Worm (Caenorhabditis elegans): ENCODE results near the gene R07E5.4.

R07E5.4 gene

ce11 chrIII:4380835-4381234 is 13.8 kb upstream of the R07E5.4 start (continued):
- peak in 1 of 3 experiments; percentile 43 for TF ChIP-seq ceh-82 (tag; optimal IDR thresholded peaks at IDR 0.05)
- TF ChIP-seq nhr-28 (tag; optimal IDR thresholded peaks at IDR 0.05), result no peak
- TF ChIP-seq lir-3 (tag; optimal IDR thresholded peaks at IDR 0.05; ENCODE audit: poor library complexity), result no peak
- TF ChIP-seq mab-9 (GFP tag; IDR thresholded peaks at IDR 0.05), result no peak
- TF ChIP-seq aly-2 (tag; optimal IDR thresholded peaks at IDR 0.05), result no peak
- TF ChIP-seq fos-1 (tag; optimal IDR thresholded peaks at IDR 0.05), result no peak
- TF ChIP-seq nhr-12 (tag; optimal IDR thresholded peaks at IDR 0.05), result no peak
- TF ChIP-seq skn-1 (tag; optimal IDR thresholded peaks at IDR 0.05), result no peak
- no peak for TF ChIP-seq nhr-77 (tag; optimal IDR thresholded peaks at IDR 0.05)
- no peak for TF ChIP-seq mef-2 (tag; optimal IDR thresholded peaks at IDR 0.05)

- no peak for TF ChIP-seq mef-2 (tag; optimal IDR thresholded peaks at IDR 0.05)
- no peak for TF ChIP-seq mep-1 (tag; optimal IDR thresholded peaks at IDR 0.05)
- no peak for TF ChIP-seq aha-1 (tag; optimal IDR thresholded peaks at IDR 0.05)
- TF ChIP-seq elt-2 (tag; optimal IDR thresholded peaks at IDR 0.05), result no peak
- TF ChIP-seq hlh-4 (tag; optimal IDR thresholded peaks at IDR 0.05), result no peak
- no peak for TF ChIP-seq egl-27 (tag; optimal IDR thresholded peaks at IDR 0.05)
- no peak for TF ChIP-seq ces-1 (GFP tag; optimal IDR thresholded peaks at IDR 0.05)
These were observed 13.3 kb upstream of the R07E5.4 start, which contains the start of gene pals-27 for ce11 chrIII:4381343-4381742. TSS of gene pals-27 (plus strand) at chrIII:4381643.

ce11 chrIII:4382118-4382517 is 12.5 kb upstream of the R07E5.4 start:
- no peak for TF ChIP-seq lsy-2 (tag; optimal IDR thresholded peaks at IDR 0.05)
- no peak for TF ChIP-seq efl-1 (optimal IDR thresholded peaks at IDR 0.05)
- peak in 1 of 2 experiments; percentile 36 for TF ChIP-seq efl-1 (GFP tag; optimal IDR thresholded peaks at IDR 0.05 in 1 of 2)

ce11 chrIII:4384487-4384886 is 10.1 kb upstream of the R07E5.4 start, which contains the start of gene pals-28:
TSS of gene pals-28 (plus strand) at chrIII:4384787.
- TF ChIP-seq irx-1 (tag; optimal IDR thresholded peaks at IDR 0.05), result no peak
- TF ChIP-seq egl-27 (tag; optimal IDR thresholded peaks at IDR 0.05), result no peak
- no peak for TF ChIP-seq ets-5 (GFP tag; IDR thresholded peaks at IDR 0.05)
- TF ChIP-seq vab-15 (tag; optimal IDR thresholded peaks at IDR 0.05), result no peak
- TF ChIP-seq pqm-1 (tag; optimal IDR thresholded peaks at IDR 0.05), result no peak
- no peak for TF ChIP-seq ceh-63 (GFP tag; optimal IDR thresholded peaks at IDR 0.05)
- no peak for TF ChIP-seq fkh-10 (GFP tag; optimal IDR thresholded peaks at IDR 0.05)
- TF ChIP-seq tbx-2 (tag; optimal IDR thresholded peaks at IDR 0.05), result no peak
- TF ChIP-seq lin-14 (GFP tag; optimal IDR thresholded peaks at IDR 0.05), result no peak
- no peak for TF ChIP-seq mab-9 (GFP tag; IDR thresholded peaks at IDR 0.05)
- TF ChIP-seq ztf-11 (tag; optimal IDR thresholded peaks at IDR 0.05), result no peak
- TF ChIP-seq jun-1 (tag; optimal IDR thresholded peaks at IDR 0.05), result no peak
- TF ChIP-seq zag-1 (tag; optimal IDR thresholded peaks at IDR 0.05), result no peak

- TF ChIP-seq unc-130 (tag; optimal IDR thresholded peaks at IDR 0.05), result no peak
- TF ChIP-seq blmp-1 (tag; optimal IDR thresholded peaks at IDR 0.05), result peak; percentile 61
- TF ChIP-seq fos-1 (tag; optimal IDR thresholded peaks at IDR 0.05), result no peak
These were observed 4.2 kb upstream of the R07E5.4 start for ce11 chrIII:4390421-4390820.

ce11 chrIII:4391319-4391718 is 3.3 kb upstream of the R07E5.4 start:
- TF ChIP-seq blmp-1 (tag; optimal IDR thresholded peaks at IDR 0.05) (peak; percentile 88), lsy-2 (tag; optimal IDR thresholded peaks at IDR 0.05) (no peak), elt-2 (tag; optimal IDR thresholded peaks at IDR 0.05) (no peak)

- TF ChIP-seq lsy-2 (tag; optimal IDR thresholded peaks at IDR 0.05), result no peak
- peak in 1 of 6 experiments; percentile 39 for TF ChIP-seq elt-3 (tag; optimal IDR thresholded peaks at IDR 0.05)
- no peak for TF ChIP-seq ceh-90 (tag; optimal IDR thresholded peaks at IDR 0.05)
- peak; percentile 72 for TF ChIP-seq blmp-1 (tag; optimal IDR thresholded peaks at IDR 0.05)
- TF ChIP-seq nhr-85 (tag), result peak; percentile 49
These were observed 2.7 kb upstream of the R07E5.4 start for ce11 chrIII:4391938-4392337.

Data from whole organism, L1 larva.